Worm (Caenorhabditis elegans): ENCODE results near the gene Y53F4B.7.
A peak's percentile ranks its signal among the peaks of the same experiment; 100 is the strongest.

Y53F4B.7 gene

ce11 chrII:14964877-14965276 is 27.8 kb upstream of the Y53F4B.7 start:
- TF ChIP-seq hmg-1.1 (GFP tag; IDR thresholded peaks at IDR 0.05) = no peak
- TF ChIP-seq nhr-48 (tag; optimal IDR thresholded peaks at IDR 0.05) = no peak
- TF ChIP-seq hlh-11 (tag; optimal IDR thresholded peaks at IDR 0.05) = peak; percentile 46
- TF ChIP-seq T20F7.1 (GFP tag; optimal IDR thresholded peaks at IDR 0.05) = no peak
- TF ChIP-seq lin-29 (GFP tag; IDR thresholded peaks at IDR 0.05) = no peak
- TF ChIP-seq mep-1 (tag; optimal IDR thresholded peaks at IDR 0.05) = peak; percentile 16
- TF ChIP-seq daf-16 (GFP tag; optimal IDR thresholded peaks at IDR 0.05) = no peak
- TF ChIP-seq daf-16 (tag; optimal IDR thresholded peaks at IDR 0.05) = peak; percentile 38
- peak; percentile 86 for TF ChIP-seq pqm-1 (tag; optimal IDR thresholded peaks at IDR 0.05)
- no peak for TF ChIP-seq spr-1 (tag; optimal IDR thresholded peaks at IDR 0.05)
- TF ChIP-seq lin-13 (GFP tag; optimal IDR thresholded peaks at IDR 0.05) = no peak
- TF ChIP-seq saeg-2 (GFP tag; IDR thresholded peaks at IDR 0.05) = no peak
- TF ChIP-seq nhr-76 (tag; optimal IDR thresholded peaks at IDR 0.05) = no peak
- peak; percentile 92 for TF ChIP-seq nhr-28 (tag; optimal IDR thresholded peaks at IDR 0.05)
- TF ChIP-seq zfp-3 (GFP tag; conservative IDR thresholded peaks at IDR 0.05) = no peak
- no peak for TF ChIP-seq R02D3.7 (tag; optimal IDR thresholded peaks at IDR 0.05)
- TF ChIP-seq dmd-6 (GFP tag; IDR thresholded peaks at IDR 0.05) = peak; percentile 59; the same call in 1 of the 2 replicates
- no peak for TF ChIP-seq lim-7 (GFP tag; IDR thresholded peaks at IDR 0.05)
- no peak for TF ChIP-seq zip-2 (tag; optimal IDR thresholded peaks at IDR 0.05)
- no peak for TF ChIP-seq nhr-25 (tag; optimal IDR thresholded peaks at IDR 0.05; ENCODE audit: borderline replicate concordance, insufficient read depth)
- no peak for TF ChIP-seq dmd-8 (GFP tag; IDR thresholded peaks at IDR 0.05)
- TF ChIP-seq nhr-6 (tag; optimal IDR thresholded peaks at IDR 0.05) = no peak
- TF ChIP-seq ZK546.5 (tag; optimal IDR thresholded peaks at IDR 0.05) = no peak
- no peak for TF ChIP-seq snpc-1.2 (GFP tag; IDR thresholded peaks at IDR 0.05)
- TF ChIP-seq ceh-44 (GFP tag; IDR thresholded peaks at IDR 0.05) = no peak
- no peak for TF ChIP-seq F10B5.3 (tag; optimal IDR thresholded peaks at IDR 0.05)
- no peak for TF ChIP-seq zip-11 (GFP tag; IDR thresholded peaks at IDR 0.05)
- no peak for TF ChIP-seq lsy-2 (tag; optimal IDR thresholded peaks at IDR 0.05)
- peak; percentile 55 for TF ChIP-seq dve-1 (tag; optimal IDR thresholded peaks at IDR 0.05; ENCODE audit: insufficient read depth)
- peak; percentile 91 for TF ChIP-seq nhr-77 (tag; optimal IDR thresholded peaks at IDR 0.05)
- TF ChIP-seq mxl-2 (GFP tag; conservative IDR thresholded peaks at IDR 0.05) = no peak
- TF ChIP-seq zfp-2 (tag; optimal IDR thresholded peaks at IDR 0.05) = no peak
- TF ChIP-seq unc-62 (GFP tag; optimal IDR thresholded peaks at IDR 0.05 in 1 of 2) = no peak
- no peak for TF ChIP-seq unc-62 (tag; optimal IDR thresholded peaks at IDR 0.05)
- TF ChIP-seq php-3 (GFP tag; IDR thresholded peaks at IDR 0.05) = peak; percentile 85
- no peak for TF ChIP-seq tag-97 (GFP tag; IDR thresholded peaks at IDR 0.05)
- no peak for TF ChIP-seq mdl-1 (tag; optimal IDR thresholded peaks at IDR 0.05)
- TF ChIP-seq T26A8.4 (GFP tag; IDR thresholded peaks at IDR 0.05) = no peak

- TF ChIP-seq T20F7.1 (GFP tag; optimal IDR thresholded peaks at IDR 0.05) (no peak), unc-62 (GFP tag; optimal IDR thresholded peaks at IDR 0.05 in 1 of 2) (peak in 1 of 2 experiments; percentile 95), unc-62 (tag; optimal IDR thresholded peaks at IDR 0.05) (no peak), nhr-28 (tag; optimal IDR thresholded peaks at IDR 0.05) (no peak), zfp-3 (GFP tag; conservative IDR thresholded peaks at IDR 0.05) (no peak), Y75B8A.6 (GFP tag; IDR thresholded peaks at IDR 0.05) (no peak), ceh-28 (tag; optimal IDR thresholded peaks at IDR 0.05) (peak; percentile 37), aha-1 (tag) (no peak), unc-39 (tag; optimal IDR thresholded peaks at IDR 0.05) (no peak), nhr-10 (tag; optimal IDR thresholded peaks at IDR 0.05) (no peak), vab-7 (GFP tag; IDR thresholded peaks at IDR 0.05) (no peak)
Measured at ce11 chrII:14966420-14966819, 26.3 kb upstream of the Y53F4B.7 start.

All from whole organism, L4 larva.